Worm (Caenorhabditis elegans) whole organism, L1 larva: Measurements from ENCODE around the gene C03B1.17.

ENCODE experiments used
- C04F5.9 ChIP-seq: sonication (generic microtip); optimal IDR thresholded peaks from 2 replicates; lab custom pipeline; 2016; ENCODE audit warnings: missing genetic modification characterization, missing compliant biosample characterization
- C16A3.4 ChIP-seq: fragments of 150-350 bp; optimal IDR thresholded peaks from 2 replicates; lab custom pipeline; 2014; ENCODE audit warnings: missing biosample characterization, missing genetic modification characterization
- C34B4.2 ChIP-seq: sonication (generic microtip); optimal IDR thresholded peaks from 2 replicates; lab custom pipeline; 2017; ENCODE audit warnings: mild to moderate bottlenecking, missing genetic modification characterization, missing compliant biosample characterization
- aha-1 ChIP-seq: fragments of 150-350 bp; optimal IDR thresholded peaks from 2 replicates; lab custom pipeline; 2014; ENCODE audit warnings: missing biosample characterization, missing genetic modification characterization
- alr-1 ChIP-seq: fragments of 200-800 bp; sonication (Bioruptor generic); optimal IDR thresholded peaks from 2 replicates; lab custom pipeline; 2018; ENCODE audit warnings: borderline replicate concordance, mild to moderate bottlenecking, missing genetic modification characterization, missing compliant biosample characterization
- ama-1 ChIP-seq: fragments of 150-350 bp; optimal IDR thresholded peaks from 2 replicates; lab custom pipeline; 2014
- ceh-88 ChIP-seq: fragments of 200-800 bp; sonication (Bioruptor generic); IDR thresholded peaks from 2 replicates; pipeline ENCODE4 v1.3.6; 2022; ENCODE audit warnings: missing genetic modification characterization, missing compliant biosample characterization
- ceh-90 ChIP-seq: sonication (generic microtip); optimal IDR thresholded peaks from 2 replicates; lab custom pipeline; 2016; ENCODE audit warnings: missing genetic modification characterization, missing compliant biosample characterization
- dsc-1 ChIP-seq: sonication (generic microtip); optimal IDR thresholded peaks from 2 replicates; lab custom pipeline; 2016; ENCODE audit warnings: mild to moderate bottlenecking, missing genetic modification characterization, missing compliant biosample characterization
- elt-3 ChIP-seq, 6 experiments: fragments of 150-350 bp in 1 of 6; sonication (generic microtip); optimal IDR thresholded peaks; 2 replicates each; lab custom pipeline; 2017 to 2018; ENCODE audit warnings: missing biosample characterization in 6 of 6, missing genetic modification characterization in 6 of 6, inconsistent platforms in 1 of 6
- ets-5 ChIP-seq: fragments of 200-800 bp; sonication (Bioruptor generic); IDR thresholded peaks from 2 replicates; pipeline ENCODE4 v1.3.6; 2022; ENCODE audit warnings: missing genetic modification characterization, missing compliant biosample characterization
- fkh-10 ChIP-seq: sonication (generic microtip); optimal IDR thresholded peaks from 2 replicates; lab custom pipeline; 2017; ENCODE audit warnings: missing biosample characterization, missing genetic modification reagents, missing genetic modification characterization
- grh-1 ChIP-seq: fragments of 200-800 bp; sonication (Bioruptor generic); IDR thresholded peaks from 2 replicates; pipeline ENCODE4 v1.3.6; 2022; ENCODE audit warnings: missing genetic modification reagents, missing genetic modification characterization, missing compliant biosample characterization
- hlh-4 ChIP-seq: sonication (generic microtip); optimal IDR thresholded peaks from 2 replicates; lab custom pipeline; 2016; ENCODE audit warnings: mild to moderate bottlenecking, missing genetic modification characterization, missing compliant biosample characterization
- isw-1 ChIP-seq: fragments of 200-800 bp; sonication (Bioruptor generic); IDR thresholded peaks from 2 replicates; pipeline ENCODE4 v1.3.6; 2022; ENCODE audit warnings: missing genetic modification characterization, missing compliant biosample characterization
- lin-13 ChIP-seq: fragments of 150-350 bp; optimal IDR thresholded peaks from 2 replicates; lab custom pipeline; 2014; ENCODE audit warnings: missing biosample characterization, missing genetic modification reagents, missing genetic modification characterization
- lin-15B ChIP-seq: fragments of 150-350 bp; sonication (generic microtip); optimal IDR thresholded peaks from 3 replicates; lab custom pipeline; 2014; ENCODE audit warnings: missing biosample characterization, missing genetic modification characterization
- lin-35 ChIP-seq, 2 experiments: fragments of 150-350 bp; optimal IDR thresholded peaks; 2 replicates each; lab custom pipeline; 2014; ENCODE audit warnings: missing biosample characterization in 2 of 2, missing genetic modification characterization in 2 of 2, missing genetic modification reagents in 2 of 2
- mab-9 ChIP-seq: fragments of 200-800 bp; sonication (Bioruptor generic); IDR thresholded peaks from 2 replicates; pipeline ENCODE4 v1.3.6; 2022; ENCODE audit warnings: missing genetic modification reagents, missing genetic modification characterization, missing compliant biosample characterization
- mdl-1 ChIP-seq, 2 experiments: fragments of 150-350 bp; optimal IDR thresholded peaks; 2 replicates each; lab custom pipeline; 2014 to 2017; ENCODE audit warnings: missing biosample characterization in 2 of 2, missing genetic modification characterization in 2 of 2, inconsistent platforms in 1 of 2
- mef-2 ChIP-seq: fragments of 150-350 bp; optimal IDR thresholded peaks from 2 replicates; lab custom pipeline; 2014; ENCODE audit warnings: missing biosample characterization, missing genetic modification characterization
- nhr-11 ChIP-seq: fragments of 150-350 bp; optimal IDR thresholded peaks from 2 replicates; lab custom pipeline; 2014; ENCODE audit warnings: missing biosample characterization, missing genetic modification characterization
- nhr-12 ChIP-seq: sonication (generic microtip); optimal IDR thresholded peaks from 2 replicates; lab custom pipeline; 2017; ENCODE audit warnings: missing biosample characterization, missing genetic modification characterization
- nhr-19 ChIP-seq: fragments of 200-800 bp; sonication (Bioruptor generic); conservative IDR thresholded peaks from 2 replicates; pipeline ENCODE4 v1.3.6; 2022; ENCODE audit warnings: missing genetic modification characterization, missing compliant biosample characterization
- nhr-237 ChIP-seq: fragments of 150-350 bp; optimal IDR thresholded peaks from 2 replicates; lab custom pipeline; 2014; ENCODE audit warnings: missing biosample characterization, missing genetic modification characterization
- nhr-47 ChIP-seq: sonication (generic microtip); optimal IDR thresholded peaks from 2 replicates; lab custom pipeline; 2016; ENCODE audit warnings: mild to moderate bottlenecking, missing genetic modification characterization, moderate library complexity, missing compliant biosample characterization
- nhr-71 ChIP-seq: sonication (generic microtip); optimal IDR thresholded peaks from 2 replicates; lab custom pipeline; 2016; ENCODE audit warnings: mild to moderate bottlenecking, missing genetic modification characterization, moderate library complexity, missing compliant biosample characterization
- nhr-77 ChIP-seq: fragments of 150-350 bp; optimal IDR thresholded peaks from 2 replicates; lab custom pipeline; 2014; ENCODE audit warnings: missing biosample characterization, missing genetic modification characterization
- nhr-84 ChIP-seq: sonication (generic microtip); optimal IDR thresholded peaks from 2 replicates; lab custom pipeline; 2017; ENCODE audit warnings: missing biosample characterization, missing genetic modification characterization
- nhr-85 ChIP-seq: sonication (generic microtip); peaks from one replicate; lab custom pipeline; 2016; ENCODE audit warnings: missing genetic modification characterization, inconsistent platforms, missing compliant biosample characterization
- pax-3 ChIP-seq: fragments of 200-800 bp; sonication (Bioruptor generic); optimal IDR thresholded peaks from 2 replicates; lab custom pipeline; 2018; ENCODE audit warnings: mild to moderate bottlenecking, missing genetic modification characterization, moderate library complexity, missing compliant biosample characterization
- pqm-1 ChIP-seq: sonication (generic microtip); optimal IDR thresholded peaks from 3 replicates; lab custom pipeline; 2017; ENCODE audit warnings: missing biosample characterization, missing genetic modification characterization
- rnt-1 ChIP-seq: sonication (generic microtip); optimal IDR thresholded peaks from 2 replicates; lab custom pipeline; 2016; ENCODE audit warnings: mild to moderate bottlenecking, missing genetic modification characterization, moderate library complexity, missing compliant biosample characterization
- skn-1 ChIP-seq: fragments of 150-350 bp; optimal IDR thresholded peaks from 2 replicates; lab custom pipeline; 2014; ENCODE audit warnings: missing biosample characterization, missing genetic modification characterization
- snpc-4 ChIP-seq: fragments of 150-350 bp; optimal IDR thresholded peaks from 2 replicates; lab custom pipeline; 2014; ENCODE audit warnings: missing biosample characterization, missing genetic modification characterization
- snu-23 ChIP-seq: sonication (generic microtip); optimal IDR thresholded peaks from 2 replicates; lab custom pipeline; 2016; ENCODE audit warnings: missing genetic modification characterization, missing compliant biosample characterization
- sox-4 ChIP-seq: sonication (generic microtip); optimal IDR thresholded peaks from 2 replicates; lab custom pipeline; 2016; ENCODE audit warnings: missing genetic modification characterization, missing compliant biosample characterization
- sptf-1 ChIP-seq: fragments of 150-350 bp; optimal IDR thresholded peaks from 2 replicates; lab custom pipeline; 2014; ENCODE audit warnings: missing biosample characterization, missing genetic modification characterization
- swsn-7 ChIP-seq: sonication (generic microtip); optimal IDR thresholded peaks from 2 replicates; lab custom pipeline; 2016; ENCODE audit warnings: missing genetic modification characterization, missing compliant biosample characterization
- unc-30 ChIP-seq: sonication (generic microtip); optimal IDR thresholded peaks from 2 replicates; lab custom pipeline; 2017; ENCODE audit warnings: missing biosample characterization, missing genetic modification characterization
- unc-62 ChIP-seq: fragments of 150-350 bp; optimal IDR thresholded peaks from 2 replicates; lab custom pipeline; 2014; ENCODE audit warnings: missing biosample characterization, missing genetic modification reagents, missing genetic modification characterization
- unc-86 ChIP-seq: sonication (generic microtip); optimal IDR thresholded peaks from 2 replicates; lab custom pipeline; 2016; ENCODE audit warnings: missing genetic modification characterization, missing compliant biosample characterization
- vab-15 ChIP-seq: sonication (generic microtip); optimal IDR thresholded peaks from 2 replicates; lab custom pipeline; 2017; ENCODE audit warnings: missing genotype, mild to moderate bottlenecking, missing genetic modification characterization, missing compliant biosample characterization
- xbp-1 ChIP-seq: sonication (generic microtip); optimal IDR thresholded peaks from 2 replicates; lab custom pipeline; 2016; ENCODE audit warnings: missing genetic modification characterization, missing compliant biosample characterization
- zag-1 ChIP-seq: fragments of 150-350 bp; optimal IDR thresholded peaks from 2 replicates; lab custom pipeline; 2014; ENCODE audit warnings: missing biosample characterization, missing genetic modification characterization
- ztf-11 ChIP-seq, 2 experiments: sonication (generic microtip); optimal IDR thresholded peaks; 2 replicates each; lab custom pipeline; 2016 to 2017; ENCODE audit warnings: missing genetic modification characterization in 2 of 2, missing biosample characterization in 1 of 2, missing compliant biosample characterization in 1 of 2
- ztf-4 ChIP-seq: fragments of 150-350 bp; optimal IDR thresholded peaks from 2 replicates; lab custom pipeline; 2014; ENCODE audit warnings: missing biosample characterization, missing genetic modification characterization

C03B1.17 gene

ce11 chrX:6341513-6341912 is 31.9 kb upstream of the C03B1.17 start, which contains the start of gene C03B1.7:
C03B1.7 (plus strand) TSS chrX:6341813.
- TF ChIP-seq nhr-47 (tag; lab: Kevin White, UChicago) = no peak
- no peak for TF ChIP-seq elt-3 (tag; optimal IDR thresholded peaks at IDR 0.05; lab: Kevin White, UChicago)
- no peak for TF ChIP-seq mab-9
- TF ChIP-seq rnt-1 (tag; lab: Kevin White, UChicago) = no peak
- TF ChIP-seq pqm-1 = no peak
- no peak for TF ChIP-seq lin-35 (GFP tag; optimal IDR thresholded peaks at IDR 0.05; lab: Kevin White, UChicago)
- TF ChIP-seq hlh-4 (tag; lab: Kevin White, UChicago) = no peak
- no peak for TF ChIP-seq pax-3
- no peak for TF ChIP-seq unc-86
- TF ChIP-seq nhr-85 (tag; lab: Kevin White, UChicago) = no peak
- TF ChIP-seq sptf-1 = no peak
- TF ChIP-seq dsc-1 (tag; lab: Kevin White, UChicago) = no peak
- TF ChIP-seq mdl-1 (tag; optimal IDR thresholded peaks at IDR 0.05; lab: Kevin White, UChicago) = no peak
- TF ChIP-seq nhr-11 (tag; lab: Kevin White, UChicago) = no peak
- no peak for TF ChIP-seq ceh-90 (tag; lab: Kevin White, UChicago)
- TF ChIP-seq nhr-12 = no peak
- TF ChIP-seq ets-5 = no peak

ce11 chrX:6345785-6346184 is 27.7 kb upstream of the C03B1.17 start:
- TF ChIP-seq vab-15 (tag; lab: Kevin White, UChicago) (no peak), skn-1 (no peak), ceh-88 (GFP tag; lab: Robert Waterston, UW) (no peak), nhr-77 (tag; lab: Kevin White, UChicago) (no peak), snpc-4 (no peak), aha-1 (tag; lab: Kevin White, UChicago) (no peak), ets-5 (no peak), nhr-47 (tag; lab: Kevin White, UChicago) (no peak), mab-9 (no peak), ztf-4 (tag; lab: Kevin White, UChicago) (no peak), unc-30 (no peak), lin-15B (tag; lab: Kevin White, UChicago) (no peak), pax-3 (no peak), C16A3.4 (tag; lab: Kevin White, UChicago) (no peak), nhr-71 (tag; lab: Kevin White, UChicago) (no peak)

- TF ChIP-seq ama-1 (lab: Kevin White, UChicago) = no peak
- no peak for TF ChIP-seq swsn-7 (tag; lab: Kevin White, UChicago)
- TF ChIP-seq, all 84 proteins: peak for 0
Observed at ce11 chrX:6347013-6347412, 26.4 kb upstream of the C03B1.17 start, which contains the start of gene C03B1.9. C03B1.9 (minus strand) TSS chrX:6347113.

- TF ChIP-seq nhr-71 (tag; lab: Kevin White, UChicago) (no peak), dsc-1 (tag; lab: Kevin White, UChicago) (peak; percentile 7)
- TF ChIP-seq, all 84 proteins: peak for 1
Observed at ce11 chrX:6350016-6350415, 23.4 kb upstream of the C03B1.17 start, which contains the start of gene C03B1.6. C03B1.6 (plus strand) TSS chrX:6350316.

ce11 chrX:6353763-6354162 is 19.7 kb upstream of the C03B1.17 start:
- no peak for TF ChIP-seq nhr-84 (tag; lab: Kevin White, UChicago)
- TF ChIP-seq nhr-12 = no peak
- TF ChIP-seq snu-23 (GFP tag; lab: Kevin White, UChicago) = no peak
- TF ChIP-seq xbp-1 = peak; percentile 15
- peak; percentile 43 for TF ChIP-seq sox-4 (tag; lab: Kevin White, UChicago)
- no peak for TF ChIP-seq ama-1 (lab: Kevin White, UChicago)
- TF ChIP-seq skn-1 = no peak
- no peak for TF ChIP-seq hlh-4 (tag; lab: Kevin White, UChicago)
- no peak for TF ChIP-seq unc-62 (GFP tag; lab: Kevin White, UChicago)
- no peak for TF ChIP-seq ztf-11 (tag; optimal IDR thresholded peaks at IDR 0.05; lab: Kevin White, UChicago)
- TF ChIP-seq pqm-1 = no peak
- TF ChIP-seq nhr-19 (GFP tag; lab: Robert Waterston, UW) = no peak
- no peak for TF ChIP-seq isw-1 (GFP tag; lab: Robert Waterston, UW)
- no peak for TF ChIP-seq C34B4.2 (tag; lab: Kevin White, UChicago)
- no peak for TF ChIP-seq zag-1 (tag; lab: Kevin White, UChicago)
- no peak for TF ChIP-seq grh-1 (GFP tag; lab: Robert Waterston, UW)
- no peak for TF ChIP-seq mef-2 (tag; lab: Kevin White, UChicago)
- TF ChIP-seq vab-15 (tag; lab: Kevin White, UChicago) = no peak
- TF ChIP-seq nhr-237 = no peak
- no peak for TF ChIP-seq C04F5.9
- TF ChIP-seq rnt-1 (tag; lab: Kevin White, UChicago) = no peak
- no peak for TF ChIP-seq alr-1
- TF ChIP-seq fkh-10 (GFP tag; lab: Kevin White, UChicago) = no peak
- TF ChIP-seq nhr-71 (tag; lab: Kevin White, UChicago) = peak; percentile 51
- no peak for TF ChIP-seq lin-13 (GFP tag; lab: Kevin White, UChicago)
